Worm (Caenorhabditis elegans) whole organism, L3 larva: Measurements from ENCODE around the gene F56F11.2.

Source experiments
- R02D3.7 ChIP-seq: fragments of 150-350 bp; optimal IDR thresholded peaks from 2 replicates; lab custom pipeline; 2014; ENCODE audit warnings: missing biosample characterization, missing genetic modification characterization
- ceh-28 ChIP-seq: fragments of 150-350 bp; optimal IDR thresholded peaks from 2 replicates; lab custom pipeline; 2014; ENCODE audit warnings: missing biosample characterization, missing genetic modification reagents, missing genetic modification characterization
- ceh-82 ChIP-seq: fragments of 150-350 bp; optimal IDR thresholded peaks from 2 replicates; lab custom pipeline; 2014; ENCODE audit warnings: missing biosample characterization, missing genetic modification characterization
- ceh-9 ChIP-seq: sonication (generic microtip); optimal IDR thresholded peaks from 2 replicates; lab custom pipeline; 2018; ENCODE audit warnings: missing biosample characterization, missing genetic modification characterization
- egl-27 ChIP-seq: sonication (generic microtip); optimal IDR thresholded peaks from 4 replicates; lab custom pipeline; 2017; ENCODE audit warnings: missing biosample characterization, missing genetic modification reagents, missing genetic modification characterization
- egl-5 ChIP-seq: fragments of 150-350 bp; optimal IDR thresholded peaks from 2 replicates; lab custom pipeline; 2017; ENCODE audit warnings: missing biosample characterization, missing genetic modification reagents, missing genetic modification characterization, inconsistent platforms
- elt-1 ChIP-seq: fragments of 150-350 bp; optimal IDR thresholded peaks from 2 replicates; lab custom pipeline; 2014; ENCODE audit warnings: missing biosample characterization, missing genetic modification characterization
- elt-2 ChIP-seq: sonication (generic microtip); optimal IDR thresholded peaks from 2 replicates; lab custom pipeline; 2016; ENCODE audit warnings: missing genetic modification reagents, mild to moderate bottlenecking, missing genetic modification characterization, missing compliant biosample characterization
- elt-3 ChIP-seq, 3 experiments: fragments of 150-350 bp in 1 of 3; sonication (generic microtip) in 2 of 3; optimal IDR thresholded peaks; 2 replicates in 2 of 3; 4 replicates in 1 of 3; lab custom pipeline; 2014 to 2017; ENCODE audit warnings: missing biosample characterization in 3 of 3, missing genetic modification characterization in 3 of 3
- fkh-10 ChIP-seq: sonication (generic microtip); optimal IDR thresholded peaks from 2 replicates; lab custom pipeline; 2017; ENCODE audit warnings: missing biosample characterization, missing genetic modification reagents, missing genetic modification characterization
- fkh-2 ChIP-seq: fragments of 150-350 bp; optimal IDR thresholded peaks from 2 replicates; lab custom pipeline; 2014; ENCODE audit warnings: missing biosample characterization, missing genetic modification reagents, missing genetic modification characterization
- fos-1 ChIP-seq: fragments of 150-350 bp; optimal IDR thresholded peaks from 2 replicates; lab custom pipeline; 2014; ENCODE audit warnings: missing biosample characterization, missing genetic modification characterization
- hmg-11 ChIP-seq: sonication (generic microtip); optimal IDR thresholded peaks from 2 replicates; lab custom pipeline; 2016; ENCODE audit warnings: missing genetic modification characterization, missing compliant biosample characterization
- jun-1 ChIP-seq: fragments of 150-350 bp; optimal IDR thresholded peaks from 2 replicates; lab custom pipeline; 2014; ENCODE audit warnings: missing biosample characterization, missing genetic modification reagents, missing genetic modification characterization
- lin-15B ChIP-seq: fragments of 150-350 bp; optimal IDR thresholded peaks from 2 replicates; lab custom pipeline; 2014; ENCODE audit warnings: missing biosample characterization, missing genetic modification characterization
- lin-39 ChIP-seq: fragments of 150-350 bp; optimal IDR thresholded peaks from 2 replicates; lab custom pipeline; 2018; ENCODE audit warnings: missing biosample characterization, missing genetic modification reagents, missing genetic modification characterization
- lsy-12 ChIP-seq: sonication (generic microtip); optimal IDR thresholded peaks from 2 replicates; lab custom pipeline; 2016; ENCODE audit warnings: mild to moderate bottlenecking, missing genetic modification characterization, missing compliant biosample characterization
- mdl-1 ChIP-seq: fragments of 150-350 bp; optimal IDR thresholded peaks from 2 replicates; lab custom pipeline; 2014; ENCODE audit warnings: missing biosample characterization, missing genetic modification characterization
- mml-1 ChIP-seq: fragments of 150-350 bp; sonication (generic microtip); optimal IDR thresholded peaks from 3 replicates; lab custom pipeline; 2014; ENCODE audit warnings: missing biosample characterization, missing genetic modification characterization
- nfya-1 ChIP-seq: sonication (generic microtip); optimal IDR thresholded peaks from 2 replicates; lab custom pipeline; 2017; ENCODE audit warnings: missing genetic modification characterization, mild to moderate bottlenecking, missing compliant biosample characterization, antibody characterized with exemption, moderate library complexity; ENCODE audit not compliant: insufficient read depth
- nhr-11 ChIP-seq: fragments of 150-350 bp; optimal IDR thresholded peaks from 2 replicates; lab custom pipeline; 2014; ENCODE audit warnings: missing biosample characterization, missing genetic modification characterization
- nhr-23 ChIP-seq: fragments of 150-350 bp; optimal IDR thresholded peaks from 2 replicates; lab custom pipeline; 2014; ENCODE audit warnings: missing biosample characterization, missing genetic modification reagents, missing genetic modification characterization
- nhr-25 ChIP-seq: sonication (generic microtip); optimal IDR thresholded peaks from 2 replicates; lab custom pipeline; 2017; ENCODE audit warnings: missing biosample characterization, missing genetic modification characterization
- nhr-28 ChIP-seq: fragments of 150-350 bp; optimal IDR thresholded peaks from 2 replicates; lab custom pipeline; 2014; ENCODE audit warnings: missing biosample characterization, missing genetic modification characterization
- nhr-43 ChIP-seq: sonication (generic microtip); optimal IDR thresholded peaks from 2 replicates; lab custom pipeline; 2016; ENCODE audit warnings: mild to moderate bottlenecking, missing genetic modification characterization, missing compliant biosample characterization; ENCODE audit not compliant: poor library complexity, severe bottlenecking
- nhr-76 ChIP-seq: fragments of 150-350 bp; sonication (generic microtip); optimal IDR thresholded peaks from 5 replicates; lab custom pipeline; 2014; ENCODE audit warnings: missing biosample characterization, missing genetic modification characterization
- nhr-77 ChIP-seq: fragments of 150-350 bp; optimal IDR thresholded peaks from 2 replicates; lab custom pipeline; 2014; ENCODE audit warnings: missing biosample characterization, missing genetic modification characterization
- pha-4 ChIP-seq: fragments of 150-350 bp; optimal IDR thresholded peaks from 2 replicates; lab custom pipeline; 2014; ENCODE audit warnings: missing biosample characterization, missing genetic modification reagents, missing genetic modification characterization
- pqm-1 ChIP-seq: fragments of 150-350 bp; optimal IDR thresholded peaks from 2 replicates; lab custom pipeline; 2017; ENCODE audit warnings: missing biosample characterization, missing genetic modification characterization, inconsistent platforms
- sea-2 ChIP-seq: fragments of 150-350 bp; sonication (generic microtip); optimal IDR thresholded peaks from 4 replicates; lab custom pipeline; 2014; ENCODE audit warnings: missing biosample characterization, missing genetic modification reagents, missing genetic modification characterization
- snpc-4 ChIP-seq: fragments of 150-350 bp; optimal IDR thresholded peaks from 2 replicates; lab custom pipeline; 2014; ENCODE audit warnings: missing biosample characterization, missing genetic modification characterization
- tbx-2 ChIP-seq: sonication (generic microtip); optimal IDR thresholded peaks from 2 replicates; lab custom pipeline; 2016; ENCODE audit warnings: mild to moderate bottlenecking, missing genetic modification characterization, missing compliant biosample characterization
- unc-62 ChIP-seq: fragments of 150-350 bp; sonication (generic microtip); optimal IDR thresholded peaks from 4 replicates; lab custom pipeline; 2014; ENCODE audit warnings: missing biosample characterization, missing genetic modification reagents, missing genetic modification characterization
- zag-1 ChIP-seq: fragments of 150-350 bp; optimal IDR thresholded peaks from 2 replicates; lab custom pipeline; 2014; ENCODE audit warnings: missing biosample characterization, missing genetic modification characterization
- ztf-11 ChIP-seq: fragments of 150-350 bp; optimal IDR thresholded peaks from 2 replicates; lab custom pipeline; 2014; ENCODE audit warnings: missing biosample characterization, missing genetic modification characterization
- ztf-4 ChIP-seq: fragments of 150-350 bp; optimal IDR thresholded peaks from 2 replicates; lab custom pipeline; 2014; ENCODE audit warnings: missing biosample characterization, missing genetic modification characterization

The F56F11.2 gene

ce11 chrIII:2874144-2874868, 7.8 kb upstream of the F56F11.2 start, which contains the start of gene klf-1:
TSS of gene klf-1 (plus strand) at chrIII:2874818.
- TF ChIP-seq nhr-23 (peak; percentile 74), nhr-11 (no peak), pha-4 (tag; lab: Kevin White, UChicago) (peak; percentile 16), nhr-25 (tag; lab: Kevin White, UChicago) (peak; percentile 42), elt-2 (tag; lab: Kevin White, UChicago) (peak; percentile 82), nfya-1 (tag; lab: Kevin White, UChicago) (peak; percentile 29), ceh-82 (tag; lab: Kevin White, UChicago) (no peak), nhr-43 (peak; percentile 70), ceh-28 (tag; lab: Kevin White, UChicago) (peak; percentile 15), pqm-1 (tag; lab: Kevin White, UChicago) (peak; percentile 41)

- TF ChIP-seq elt-3 (tag; optimal IDR thresholded peaks at IDR 0.05; lab: Kevin White, UChicago) (peak; percentile 1 to 92 (median 38)), fkh-2 (tag; lab: Kevin White, UChicago) (no peak), mdl-1 (peak; percentile 50), zag-1 (tag; lab: Kevin White, UChicago) (no peak), pha-4 (tag; lab: Kevin White, UChicago) (peak; percentile 60), ceh-28 (tag; lab: Kevin White, UChicago) (peak; percentile 84), jun-1 (peak; percentile 22), nhr-25 (tag; lab: Kevin White, UChicago) (peak; percentile 87), ztf-11 (tag; lab: Kevin White, UChicago) (no peak), lsy-12 (tag; lab: Kevin White, UChicago) (peak; percentile 67), lin-15B (tag; lab: Kevin White, UChicago) (peak; percentile 15), snpc-4 (tag; lab: Kevin White, UChicago) (peak; percentile 29), pqm-1 (tag; lab: Kevin White, UChicago) (peak; percentile 59), ztf-4 (tag; lab: Kevin White, UChicago) (no peak), egl-27 (peak; percentile 43), R02D3.7 (tag; lab: Kevin White, UChicago) (peak; percentile 18), nhr-43 (peak; percentile 81), elt-1 (tag; lab: Kevin White, UChicago) (peak; percentile 44), elt-2 (tag; lab: Kevin White, UChicago) (peak; percentile 91), lin-39 (tag; lab: Kevin White, UChicago) (no peak), nfya-1 (tag; lab: Kevin White, UChicago) (peak; percentile 72), fos-1 (no peak), nhr-23 (peak; percentile 91), tbx-2 (tag; lab: Kevin White, UChicago) (peak; percentile 39), ceh-82 (tag; lab: Kevin White, UChicago) (no peak), hmg-11 (peak; percentile 55), sea-2 (GFP tag; lab: Kevin White, UChicago) (no peak), unc-62 (peak; percentile 52)
- TF ChIP-seq, all 47 proteins: peak for 20
Observed at ce11 chrIII:2875946-2876345, 6.1 kb upstream of the F56F11.2 start.

- TF ChIP-seq elt-2 (tag; lab: Kevin White, UChicago) (no peak), R02D3.7 (tag; lab: Kevin White, UChicago) (no peak), jun-1 (no peak), nhr-28 (tag; lab: Kevin White, UChicago) (no peak), pqm-1 (tag; lab: Kevin White, UChicago) (no peak), mdl-1 (no peak), fkh-10 (GFP tag; lab: Kevin White, UChicago) (no peak), nhr-25 (tag; lab: Kevin White, UChicago) (no peak), snpc-4 (tag; lab: Kevin White, UChicago) (no peak), nhr-43 (no peak), mml-1 (tag; lab: Kevin White, UChicago) (no peak), nhr-77 (tag; lab: Kevin White, UChicago) (no peak), elt-1 (tag; lab: Kevin White, UChicago) (no peak), nhr-76 (tag; lab: Kevin White, UChicago) (no peak), egl-5 (no peak), nhr-11 (no peak), lin-39 (tag; lab: Kevin White, UChicago) (no peak), ceh-9 (tag; lab: Kevin White, UChicago) (no peak), ztf-4 (tag; lab: Kevin White, UChicago) (no peak), nfya-1 (tag; lab: Kevin White, UChicago) (no peak)
- TF ChIP-seq, all 47 proteins: peak for 0
Observed at ce11 chrIII:2879703-2880102, 2.4 kb upstream of the F56F11.2 start.
